Fruit fly (Drosophila melanogaster): ENCODE data around the gene TwdlD.

- TF ChIP-seq Pif1A (GFP tag; optimal IDR thresholded peaks at IDR 0.05) (no peak), gl (tag; optimal IDR thresholded peaks at IDR 0.05) (no peak), EcR (GFP tag; optimal IDR thresholded peaks at IDR 0.05) (no peak), CG12605 (GFP tag; IDR thresholded peaks at IDR 0.05) (no peak), CG34367 (tag; optimal IDR thresholded peaks at IDR 0.05) (no peak), CG15710 (tag; optimal IDR thresholded peaks at IDR 0.05) (no peak)
Observed at dm6 chr3R:26634585-26634984, 5.2 kb upstream of the TwdlD start, which contains the start of gene TwdlR.

Data from whole organism, pupa.